Worm (Caenorhabditis elegans): Measurements from ENCODE around the gene F35C11.2.

DNA sequence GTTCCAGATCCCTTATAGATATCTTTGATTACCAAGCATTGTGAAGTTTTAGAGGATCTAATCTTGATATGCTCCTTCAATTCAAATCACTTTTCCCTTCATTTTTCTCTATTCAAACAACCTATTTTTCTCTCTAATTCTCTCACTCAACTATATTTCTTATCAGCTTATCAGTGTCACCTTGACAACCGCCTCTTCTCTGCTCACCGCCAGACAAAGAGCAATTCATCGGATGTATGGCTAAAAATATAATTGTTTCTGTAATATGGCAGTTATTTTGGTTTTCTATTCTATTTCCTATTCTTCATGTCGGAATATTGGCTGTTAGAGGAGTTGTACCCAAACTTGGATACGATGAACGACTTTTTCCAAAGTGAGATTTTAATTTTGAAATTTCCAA lies 1.1 kb upstream of the F35C11.2 start:
- no peak for TF ChIP-seq skn-1 (tag; optimal IDR thresholded peaks at IDR 0.05)
- TF ChIP-seq nhr-77 (tag; optimal IDR thresholded peaks at IDR 0.05) = no peak
- TF ChIP-seq efl-1 (optimal IDR thresholded peaks at IDR 0.05) = no peak
- TF ChIP-seq efl-1 (GFP tag; optimal IDR thresholded peaks at IDR 0.05 in 1 of 2) = no peak
- no peak for TF ChIP-seq ztf-11 (tag; optimal IDR thresholded peaks at IDR 0.05)
